Worm (Caenorhabditis elegans): ENCODE measurements around the gene F23H12.3.
A peak's percentile ranks its signal among the peaks of the same experiment; 100 is the strongest.

The F23H12.3 gene

DNA sequence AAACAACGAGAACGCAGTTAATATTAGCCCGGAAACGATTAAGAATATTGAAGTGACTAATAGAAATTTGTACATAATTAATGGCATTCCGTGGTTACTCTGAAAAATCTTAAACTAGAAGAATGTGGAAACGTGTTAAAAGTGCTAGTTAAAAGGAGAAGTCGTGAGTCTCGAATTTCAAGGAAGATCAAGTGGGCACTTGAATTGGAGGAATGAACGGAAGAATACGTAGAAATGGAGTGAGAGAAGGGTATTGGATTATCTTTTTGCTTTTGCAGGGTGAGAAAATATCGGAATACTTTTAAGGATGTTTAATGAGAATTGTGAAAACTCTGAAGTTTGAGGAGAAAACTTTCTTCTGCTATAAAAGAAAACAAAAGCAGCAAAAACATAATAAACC lies 34.7 kb upstream of the F23H12.3 start, which contains the start of gene hpo-30:
hpo-30 (minus strand) TSS at position 101 of the 400 bp plus-strand sequence.
- TF ChIP-seq dmd-6 (GFP tag; IDR thresholded peaks at IDR 0.05) (no peak), hif-1 (tag; optimal IDR thresholded peaks at IDR 0.05) (no peak), dmd-9 (GFP tag; IDR thresholded peaks at IDR 0.05) (no peak), F37D6.2 (tag; optimal IDR thresholded peaks at IDR 0.05) (no peak), duxl-1 (tag; optimal IDR thresholded peaks at IDR 0.05; ENCODE audit: poor library complexity) (no peak), lir-3 (tag; optimal IDR thresholded peaks at IDR 0.05) (no peak), mdl-1 (tag; optimal IDR thresholded peaks at IDR 0.05) (no peak), tag-97 (GFP tag; IDR thresholded peaks at IDR 0.05) (no peak), dve-1 (tag; optimal IDR thresholded peaks at IDR 0.05; ENCODE audit: insufficient read depth) (no peak), mes-2 (tag; optimal IDR thresholded peaks at IDR 0.05; ENCODE audit: poor library complexity, severe bottlenecking) (no peak)

DNA sequence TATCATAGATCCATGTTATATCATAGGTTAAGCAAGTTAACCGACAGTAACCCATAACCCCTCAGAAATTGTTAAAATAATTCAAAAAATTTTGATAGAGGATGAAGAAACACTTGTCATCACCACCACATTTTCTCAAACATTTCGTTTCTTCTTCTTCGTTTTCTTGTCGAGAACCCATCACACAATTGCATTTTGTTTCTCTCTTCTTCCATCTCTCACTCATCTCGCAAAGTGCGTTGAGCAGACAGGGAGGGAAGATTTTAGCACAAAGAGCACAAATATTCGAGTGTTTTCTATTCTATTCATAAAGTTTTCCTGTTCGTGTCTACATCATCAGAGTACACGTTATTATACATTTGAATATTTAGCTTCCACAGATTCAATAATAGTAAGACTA lies 30.5 kb upstream of the F23H12.3 start:
- TF ChIP-seq fkh-10 (GFP tag; optimal IDR thresholded peaks at IDR 0.05) = peak; percentile 50
- no peak for TF ChIP-seq nhr-237 (tag; optimal IDR thresholded peaks at IDR 0.05)
- no peak for TF ChIP-seq set-16 (GFP tag; IDR thresholded peaks at IDR 0.05)
- no peak for TF ChIP-seq pha-4 (GFP tag; IDR thresholded peaks at IDR 0.05)
- no peak for TF ChIP-seq pha-4 (tag; optimal IDR thresholded peaks at IDR 0.05)
- TF ChIP-seq lin-38 (GFP tag; IDR thresholded peaks at IDR 0.05) = 0 out of 2 replicates have a peak, but pooled peaks have one; percentile 23
- no peak for TF ChIP-seq unc-130 (GFP tag; optimal IDR thresholded peaks at IDR 0.05)
- peak in 1 of 2 experiments; percentile 34 for TF ChIP-seq lsy-2 (tag; optimal IDR thresholded peaks at IDR 0.05)
- peak in 1 of 2 experiments; percentile 20 for TF ChIP-seq unc-62 (GFP tag; optimal IDR thresholded peaks at IDR 0.05 in 1 of 2)
- no peak for TF ChIP-seq unc-62 (tag; optimal IDR thresholded peaks at IDR 0.05)
- no peak for TF ChIP-seq spr-3 (GFP tag; optimal IDR thresholded peaks at IDR 0.05)
- TF ChIP-seq nhr-10 (tag; optimal IDR thresholded peaks at IDR 0.05) = no peak
- TF ChIP-seq lin-15B (tag; optimal IDR thresholded peaks at IDR 0.05) = no peak
- peak; percentile 18 for TF ChIP-seq ces-1 (GFP tag; optimal IDR thresholded peaks at IDR 0.05)
- TF ChIP-seq zfp-2 (tag; optimal IDR thresholded peaks at IDR 0.05) = no peak

DNA sequence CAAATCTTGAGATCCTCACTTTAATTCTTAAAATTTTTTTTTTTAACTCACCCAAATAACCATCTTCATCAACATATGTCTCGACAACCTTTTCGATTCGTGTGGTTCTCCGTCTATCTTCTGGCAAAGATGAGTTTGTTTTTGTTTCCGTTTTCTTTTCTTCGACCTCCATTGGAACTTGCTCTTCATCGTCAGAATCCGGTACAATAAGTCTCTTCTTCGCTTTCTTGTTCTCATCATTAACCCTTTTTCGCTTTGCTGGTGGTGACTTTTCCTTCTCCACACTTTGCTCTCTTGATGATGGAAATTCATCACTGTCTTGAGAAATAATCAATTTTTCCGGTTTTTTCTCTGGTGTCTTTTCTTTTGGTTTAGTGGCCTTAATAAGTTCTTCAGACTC lies 28.9 kb upstream of the F23H12.3 start:
- TF ChIP-seq dmd-8 (GFP tag; IDR thresholded peaks at IDR 0.05) = no peak
- TF ChIP-seq ctbp-1 (GFP tag; IDR thresholded peaks at IDR 0.05) = no peak
- TF ChIP-seq Y75B8A.6 (GFP tag; IDR thresholded peaks at IDR 0.05) = no peak
- TF ChIP-seq unc-62 (GFP tag; optimal IDR thresholded peaks at IDR 0.05 in 1 of 2) = peak in 1 of 2 experiments; percentile 98
- TF ChIP-seq unc-62 (tag; optimal IDR thresholded peaks at IDR 0.05) = no peak
- TF ChIP-seq aha-1 (tag) = peak; percentile 49
- no peak for TF ChIP-seq jun-1 (tag; optimal IDR thresholded peaks at IDR 0.05)
- TF ChIP-seq ceh-62 (tag; optimal IDR thresholded peaks at IDR 0.05) = no peak
- no peak for TF ChIP-seq saeg-2 (GFP tag; IDR thresholded peaks at IDR 0.05)

DNA sequence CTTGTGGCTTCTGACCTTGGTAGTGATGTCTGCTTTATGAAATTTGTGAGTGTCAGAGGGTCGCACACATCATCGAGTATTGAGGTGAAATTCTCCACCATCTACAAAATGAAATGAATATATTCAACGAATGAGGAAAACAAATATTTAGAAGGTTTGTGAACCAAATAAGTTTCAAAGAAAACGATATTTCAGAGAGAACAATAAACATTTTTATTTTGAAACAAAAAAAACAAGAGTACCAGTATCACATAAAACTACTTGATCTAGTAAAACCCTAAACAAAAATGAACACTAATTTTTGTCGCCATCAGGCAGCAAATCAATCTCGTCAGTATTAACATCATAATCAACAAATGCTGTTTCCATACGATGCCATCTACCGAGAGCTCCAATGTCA lies 27.9 kb upstream of the F23H12.3 start, which contains the start of gene R04F11.3:
R04F11.3 (minus strand) TSS at position 101 of the 400 bp plus-strand sequence.
- TF ChIP-seq spr-3 (GFP tag; optimal IDR thresholded peaks at IDR 0.05) = no peak
- no peak for TF ChIP-seq F37D6.2 (tag; optimal IDR thresholded peaks at IDR 0.05)
- no peak for TF ChIP-seq hif-1 (tag; optimal IDR thresholded peaks at IDR 0.05)
- TF ChIP-seq rbr-2 (tag; optimal IDR thresholded peaks at IDR 0.05) = no peak
- no peak for TF ChIP-seq set-16 (GFP tag; IDR thresholded peaks at IDR 0.05)
- no peak for TF ChIP-seq tra-1 (GFP tag; IDR thresholded peaks at IDR 0.05)
- no peak for TF ChIP-seq nhr-76 (tag; optimal IDR thresholded peaks at IDR 0.05)
- TF ChIP-seq nhr-111 (GFP tag; optimal IDR thresholded peaks at IDR 0.05) = no peak
- TF ChIP-seq mxl-2 (GFP tag; conservative IDR thresholded peaks at IDR 0.05) = no peak
- no peak for TF ChIP-seq ceh-82 (tag; optimal IDR thresholded peaks at IDR 0.05)
